Fruit fly (Drosophila melanogaster) whole organism, embryonic: ENCODE results near the gene Arp3.

Source experiments
- ATbp ChIP-seq: fragments of 200-800 bp; sonication (Bioruptor generic); optimal IDR thresholded peaks from 2 replicates; lab custom pipeline; 2017; ENCODE audit warnings: missing biosample characterization, mild to moderate bottlenecking, missing genetic modification characterization, missing genetic modification reagents
- CG10366 ChIP-seq: fragments of 200-800 bp; sonication (Bioruptor generic); IDR thresholded peaks from 2 replicates; pipeline ENCODE4 v1.3.6; 2022; ENCODE audit warnings: missing biosample characterization, missing genetic modification characterization
- CG10654 ChIP-seq: fragments of 200-800 bp; sonication (Bioruptor generic); optimal IDR thresholded peaks from 2 replicates; lab custom pipeline; 2016; ENCODE audit warnings: missing biosample characterization, missing genetic modification characterization
- CG12071 ChIP-seq: fragments of 200-800 bp; sonication (Bioruptor generic); optimal IDR thresholded peaks from 3 replicates; lab custom pipeline; 2018; ENCODE audit warnings: missing biosample characterization, mild to moderate bottlenecking, missing genetic modification characterization
- CG12769 ChIP-seq: fragments of 200-800 bp; sonication (Bioruptor generic); optimal IDR thresholded peaks from 2 replicates; lab custom pipeline; 2019; ENCODE audit warnings: missing biosample characterization, mild to moderate bottlenecking, missing genetic modification characterization, moderate library complexity
- CG15514 ChIP-seq: fragments of 200-800 bp; sonication (Bioruptor generic); optimal IDR thresholded peaks from 3 replicates; lab custom pipeline; 2017; ENCODE audit warnings: missing biosample characterization, missing genetic modification characterization, mild to moderate bottlenecking, moderate library complexity, missing genetic modification reagents
- CG1602 ChIP-seq: fragments of 200-800 bp; sonication (Bioruptor generic); optimal IDR thresholded peaks from 3 replicates; lab custom pipeline; 2016; ENCODE audit warnings: missing biosample characterization, missing genetic modification characterization
- CG16815 ChIP-seq: fragments of 200-800 bp; sonication (Bioruptor generic); optimal IDR thresholded peaks from 3 replicates; lab custom pipeline; 2017; ENCODE audit warnings: missing biosample characterization, mild to moderate bottlenecking, missing genetic modification characterization
- CG18599 ChIP-seq: fragments of 200-800 bp; sonication (Bioruptor generic); optimal IDR thresholded peaks from 3 replicates; lab custom pipeline; 2017; ENCODE audit warnings: missing biosample characterization, missing genetic modification characterization, mild to moderate bottlenecking, moderate library complexity, missing genetic modification reagents
- CG2116 ChIP-seq: fragments of 200-800 bp; sonication (Bioruptor generic); optimal IDR thresholded peaks from 3 replicates; lab custom pipeline; 2018; ENCODE audit warnings: missing biosample characterization, mild to moderate bottlenecking, missing genetic modification characterization
- CG2199 ChIP-seq: fragments of 200-800 bp; sonication (Bioruptor generic); IDR thresholded peaks from 3 replicates; pipeline ENCODE4 v1.3.6; 2022; ENCODE audit warnings: missing biosample characterization, missing genetic modification characterization
- CG2678 ChIP-seq: fragments of 200-800 bp; sonication (Bioruptor generic); optimal IDR thresholded peaks from 3 replicates; lab custom pipeline; 2019; ENCODE audit warnings: missing biosample characterization, mild to moderate bottlenecking, missing genetic modification characterization, moderate library complexity
- CG2712 ChIP-seq: fragments of 200-800 bp; optimal IDR thresholded peaks from 3 replicates; lab custom pipeline; 2019; ENCODE audit warnings: missing biosample characterization, mild to moderate bottlenecking, missing genetic modification characterization, moderate library complexity
- CG31388 ChIP-seq: fragments of 200-800 bp; sonication (Bioruptor generic); optimal IDR thresholded peaks from 2 replicates; lab custom pipeline; 2016; ENCODE audit warnings: missing biosample characterization, missing genetic modification characterization
- CG32532 ChIP-seq: fragments of 200-800 bp; sonication (Bioruptor generic); IDR thresholded peaks from 2 replicates; pipeline ENCODE4 v1.3.6; 2022; ENCODE audit warnings: missing biosample characterization, missing genetic modification characterization
- CG3726 ChIP-seq: fragments of 200-800 bp; sonication (Bioruptor generic); IDR thresholded peaks from 3 replicates; pipeline ENCODE4, ENCODE4 v1.3.6; 2022; ENCODE audit warnings: missing biosample characterization, missing genetic modification characterization
- CG3995 ChIP-seq: fragments of 200-800 bp; sonication (Bioruptor generic); optimal IDR thresholded peaks from 3 replicates; lab custom pipeline; 2016; ENCODE audit warnings: missing biosample characterization, missing genetic modification characterization
- CG42726 ChIP-seq: fragments of 200-800 bp; sonication (Bioruptor generic); IDR thresholded peaks from 2 replicates; pipeline ENCODE4 v1.3.6; 2022; ENCODE audit warnings: missing biosample characterization, missing genetic modification characterization; ENCODE audit not compliant: partially characterized antibody
- CG4328 ChIP-seq: fragments of 200-800 bp; sonication (Bioruptor generic); optimal IDR thresholded peaks from 3 replicates; lab custom pipeline; 2017; ENCODE audit warnings: missing biosample characterization, missing genetic modification reagents, missing genetic modification characterization
- CG43689 ChIP-seq: fragments of 200-800 bp; sonication (Bioruptor generic); IDR thresholded peaks from 2 replicates; pipeline ENCODE4 v1.3.6; 2022; ENCODE audit warnings: missing biosample characterization, missing genetic modification characterization
- CG4854 ChIP-seq: fragments of 200-800 bp; sonication (Bioruptor generic); optimal IDR thresholded peaks from 2 replicates; lab custom pipeline; 2016; ENCODE audit warnings: missing biosample characterization, missing genetic modification characterization, inconsistent platforms
- CG5180 ChIP-seq: fragments of 200-800 bp; sonication (Bioruptor generic); optimal IDR thresholded peaks from 3 replicates; lab custom pipeline; 2017; ENCODE audit warnings: missing biosample characterization, missing genetic modification characterization, mild to moderate bottlenecking, moderate library complexity, missing genetic modification reagents
- CG5953 ChIP-seq: fragments of 200-800 bp; sonication (Bioruptor generic); IDR thresholded peaks from 2 replicates; pipeline ENCODE4 v1.3.6; 2022; ENCODE audit warnings: missing biosample characterization, missing genetic modification characterization
- CG6791 ChIP-seq: fragments of 200-800 bp; sonication (Bioruptor generic); IDR thresholded peaks from 3 replicates; pipeline ENCODE4 v1.3.6; 2022; ENCODE audit warnings: missing biosample characterization, missing genetic modification characterization; ENCODE audit not compliant: partially characterized antibody
- CG9437 ChIP-seq: fragments of 200-800 bp; sonication (Bioruptor generic); optimal IDR thresholded peaks from 2 replicates; lab custom pipeline; 2018; ENCODE audit warnings: missing biosample characterization, mild to moderate bottlenecking, missing genetic modification characterization
- CrebB ChIP-seq: fragments of 200-800 bp; sonication (Bioruptor generic); optimal IDR thresholded peaks from 3 replicates; lab custom pipeline; 2018; ENCODE audit warnings: missing biosample characterization, mild to moderate bottlenecking, missing genetic modification characterization
- D19B ChIP-seq: fragments of 200-800 bp; sonication (Bioruptor generic); optimal IDR thresholded peaks from 2 replicates; lab custom pipeline; 2017; ENCODE audit warnings: missing biosample characterization, mild to moderate bottlenecking, missing genetic modification characterization
- Hr78 ChIP-seq, 2 experiments: fragments of 200-800 bp in 1 of 2; fragments of >200 bp in 1 of 2; sonication (Bioruptor generic) in 1 of 2; optimal IDR thresholded peaks; 2 replicates each; lab custom pipeline; 2017 to 2019; ENCODE audit warnings: missing biosample characterization in 2 of 2, missing genetic modification characterization in 2 of 2, mild to moderate bottlenecking in 1 of 2, moderate library complexity in 1 of 2
- Oaz ChIP-seq: fragments of 200-800 bp; sonication (Bioruptor generic); IDR thresholded peaks from 2 replicates; pipeline ENCODE4 v1.3.6; 2022; ENCODE audit warnings: missing biosample characterization, missing genetic modification characterization
- PHDP ChIP-seq: fragments of 200-800 bp; sonication (Bioruptor generic); optimal IDR thresholded peaks from 3 replicates; lab custom pipeline; 2018; ENCODE audit warnings: missing biosample characterization, mild to moderate bottlenecking, missing genetic modification characterization, moderate library complexity
- Ravus ChIP-seq: fragments of 200-800 bp; sonication (Bioruptor generic); IDR thresholded peaks from 2 replicates; pipeline ENCODE4 v1.3.6; 2022; ENCODE audit warnings: missing biosample characterization, missing genetic modification characterization
- Rfx ChIP-seq: fragments of 200-800 bp; sonication (Bioruptor generic); IDR thresholded peaks from 2 replicates; pipeline ENCODE4 v1.3.6; 2022; ENCODE audit warnings: missing biosample characterization, missing genetic modification characterization
- ase ChIP-seq: fragments of 200-800 bp; sonication (Bioruptor generic); IDR thresholded peaks from 3 replicates; pipeline ENCODE4 v1.3.6; 2022; ENCODE audit warnings: missing biosample characterization, missing genetic modification characterization
- btn ChIP-seq: fragments of 200-800 bp; sonication (Bioruptor generic); optimal IDR thresholded peaks from 2 replicates; lab custom pipeline; 2016; ENCODE audit warnings: missing biosample characterization, missing genetic modification characterization
- cas ChIP-seq: fragments of 200-800 bp; sonication (Bioruptor generic); IDR thresholded peaks from 2 replicates; pipeline ENCODE4 v1.3.6; 2022; ENCODE audit warnings: missing biosample characterization, missing genetic modification characterization
- chif ChIP-seq, 2 experiments: fragments of 200-800 bp; sonication (Bioruptor generic); optimal IDR thresholded peaks; 3 replicates each; lab custom pipeline; 2016; ENCODE audit warnings: missing biosample characterization in 2 of 2, missing genetic modification characterization in 2 of 2
- eve ChIP-seq, 2 experiments: fragments of >200 bp; optimal IDR thresholded peaks; 2 replicates each; lab custom pipeline; 2017; ENCODE audit warnings: missing biosample characterization in 2 of 2, missing genetic modification characterization in 2 of 2
- inv ChIP-seq: fragments of 200-800 bp; sonication (Bioruptor generic); IDR thresholded peaks from 2 replicates; pipeline ENCODE4 v1.3.6; 2022; ENCODE audit warnings: missing biosample characterization, missing genetic modification characterization; ENCODE audit not compliant: partially characterized antibody
- jumu ChIP-seq: fragments of 200-800 bp; sonication (Bioruptor generic); optimal IDR thresholded peaks from 3 replicates; lab custom pipeline; 2016; ENCODE audit warnings: missing biosample characterization, missing genetic modification characterization
- mirr ChIP-seq: fragments of 200-800 bp; sonication (Bioruptor generic); optimal IDR thresholded peaks from 3 replicates; lab custom pipeline; 2018; ENCODE audit warnings: missing biosample characterization, mild to moderate bottlenecking, missing genetic modification characterization
- nerfin-1 ChIP-seq: fragments of 200-800 bp; sonication (Bioruptor generic); optimal IDR thresholded peaks from 3 replicates; lab custom pipeline; 2019; ENCODE audit warnings: missing biosample characterization, mild to moderate bottlenecking, missing genetic modification characterization, moderate library complexity
- onecut ChIP-seq: fragments of 200-800 bp; sonication (Bioruptor generic); IDR thresholded peaks from 2 replicates; pipeline ENCODE4 v1.3.6; 2022; ENCODE audit warnings: missing biosample characterization, missing genetic modification characterization
- pros ChIP-seq: fragments of 200-800 bp; sonication (Bioruptor generic); optimal IDR thresholded peaks from 3 replicates; lab custom pipeline; 2019; ENCODE audit warnings: missing biosample characterization, mild to moderate bottlenecking, missing genetic modification characterization, moderate library complexity
- row ChIP-seq: fragments of 200-800 bp; sonication (Bioruptor generic); IDR thresholded peaks from 3 replicates; pipeline ENCODE4 v1.3.6; 2022; ENCODE audit warnings: missing biosample characterization, missing genetic modification characterization
- schlank ChIP-seq: fragments of 200-800 bp; sonication (Bioruptor generic); optimal IDR thresholded peaks from 2 replicates; lab custom pipeline; 2018; ENCODE audit warnings: missing biosample characterization, mild to moderate bottlenecking, missing genetic modification characterization
- scrt ChIP-seq: fragments of 200-800 bp; sonication (Bioruptor generic); optimal IDR thresholded peaks from 2 replicates; lab custom pipeline; 2018; ENCODE audit warnings: missing biosample characterization, mild to moderate bottlenecking, missing genetic modification characterization, moderate library complexity
- slou ChIP-seq: fragments of 200-800 bp; sonication (Bioruptor generic); optimal IDR thresholded peaks from 3 replicates; lab custom pipeline; 2016; ENCODE audit warnings: missing biosample characterization, missing genetic modification characterization
- sob ChIP-seq: fragments of 200-800 bp; sonication (Bioruptor generic); IDR thresholded peaks from 2 replicates; pipeline ENCODE4 v1.3.6; 2022; ENCODE audit warnings: missing biosample characterization, missing genetic modification characterization
- toy ChIP-seq: fragments of 200-800 bp; sonication (Bioruptor generic); IDR thresholded peaks from 2 replicates; pipeline ENCODE4 v1.3.6; 2022; ENCODE audit warnings: missing biosample characterization, missing genetic modification characterization
- zf30C ChIP-seq: fragments of 200-800 bp; sonication (Bioruptor generic); optimal IDR thresholded peaks from 3 replicates; lab custom pipeline; 2018; ENCODE audit warnings: missing biosample characterization, mild to moderate bottlenecking, missing genetic modification characterization

Gene Arp3

dm6 chr3L:8093553-8093952 lies 22.1 kb downstream of the Arp3 start (continued):
- peak; percentile 48 for TF ChIP-seq CG18599 (GFP tag; lab: Kevin White, UChicago)
- TF ChIP-seq CG4328 (GFP tag; lab: Kevin White, UChicago): peak; percentile 18
- no peak for TF ChIP-seq jumu (GFP tag; lab: Kevin White, UChicago)
- no peak for TF ChIP-seq Oaz
- TF ChIP-seq sob (GFP tag; lab: Robert Waterston, UW): peak; percentile 24; the same call in 1 of the 2 replicates
- no peak for TF ChIP-seq CG5180 (GFP tag; lab: Kevin White, UChicago)
- TF ChIP-seq CG2678 (tag; lab: Kevin White, UChicago): peak; percentile 64
- no peak for TF ChIP-seq CG6791 (GFP tag; lab: Robert Waterston, UW)
- TF ChIP-seq Rfx (GFP tag; lab: Robert Waterston, UW): peak; percentile 39; the same call in 1 of the 2 replicates
- TF ChIP-seq CrebB (tag; lab: Kevin White, UChicago): peak; percentile 0
- peak; percentile 13 for TF ChIP-seq CG12071 (GFP tag; lab: Kevin White, UChicago)
- no peak for TF ChIP-seq pros (GFP tag; lab: Kevin White, UChicago)
- TF ChIP-seq scrt: peak; percentile 0
- TF ChIP-seq CG2116 (GFP tag; lab: Kevin White, UChicago): peak; percentile 13
- TF ChIP-seq toy (GFP tag; lab: Robert Waterston, UW): no peak
- TF ChIP-seq eve (GFP tag; optimal IDR thresholded peaks at IDR 0.05; lab: Kevin White, UChicago): peak in 1 of 2 experiments; percentile 60
- peak; percentile 42 for TF ChIP-seq CG12769 (tag; lab: Kevin White, UChicago)
- no peak for TF ChIP-seq schlank (tag; lab: Kevin White, UChicago)
- peak; percentile 34 for TF ChIP-seq PHDP (tag; lab: Kevin White, UChicago)
- TF ChIP-seq CG3726 (GFP tag; lab: Robert Waterston, UW): no peak
- TF ChIP-seq Hr78 (GFP tag; optimal IDR thresholded peaks at IDR 0.05; lab: Kevin White, UChicago): peak in 1 of 2 experiments; percentile 95

DNA sequence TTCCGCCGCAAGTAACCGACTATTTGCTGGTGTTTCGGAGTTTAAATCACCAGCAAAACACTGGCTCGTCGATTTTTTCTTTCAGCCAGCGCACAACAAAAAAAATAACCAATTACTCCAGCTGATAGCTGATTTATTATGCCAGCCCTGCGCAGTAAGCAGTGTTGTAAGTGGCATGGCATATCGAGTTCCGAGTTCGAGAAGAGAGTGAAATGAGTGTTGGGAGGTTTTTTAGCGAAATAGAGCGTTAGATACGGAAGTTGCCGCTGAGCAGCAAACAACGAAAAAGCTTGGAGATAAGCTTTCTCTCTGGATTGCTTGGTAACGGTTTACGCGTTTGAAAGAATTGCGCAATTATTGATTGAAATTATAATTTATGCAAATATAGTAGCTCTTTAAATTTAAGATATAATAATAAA lies 24.0 kb downstream of the Arp3 start, which contains the start of gene CG7565:
Gene CG7565, minus strand, starts transcription at position 137 of the 419 bp plus-strand sequence.
- no peak for TF ChIP-seq CG1602 (GFP tag; lab: Kevin White, UChicago)
- no peak for TF ChIP-seq ase (GFP tag; lab: Robert Waterston, UW)
- TF ChIP-seq CG16815 (GFP tag; lab: Kevin White, UChicago): no peak
- TF ChIP-seq CG2712 (tag; lab: Kevin White, UChicago): peak; percentile 12
- no peak for TF ChIP-seq CG42726 (GFP tag; lab: Robert Waterston, UW)
- peak; percentile 33; the same call in 1 of the 3 replicates for TF ChIP-seq row (GFP tag; lab: Robert Waterston, UW)
- no peak for TF ChIP-seq CG10654 (GFP tag; lab: Kevin White, UChicago)
- no peak for TF ChIP-seq CG2199 (GFP tag; lab: Robert Waterston, UW)
- peak; percentile 87 for TF ChIP-seq onecut (GFP tag; lab: Robert Waterston, UW)
- no peak for TF ChIP-seq cas
- no peak for TF ChIP-seq Ravus
- no peak for TF ChIP-seq CG9437 (GFP tag; lab: Kevin White, UChicago)
- TF ChIP-seq CG10366: no peak
- peak; percentile 80 for TF ChIP-seq mirr (GFP tag; lab: Kevin White, UChicago)
- TF ChIP-seq chif (GFP tag; optimal IDR thresholded peaks at IDR 0.05; lab: Kevin White, UChicago): peak in 1 of 2 experiments; percentile 24
- TF ChIP-seq CG3995: peak; percentile 19
- TF ChIP-seq CG43689 (GFP tag; lab: Robert Waterston, UW): no peak
- no peak for TF ChIP-seq zf30C (GFP tag; lab: Kevin White, UChicago)
- peak; percentile 88 for TF ChIP-seq CG15514
- peak; percentile 49 for TF ChIP-seq CG32532 (GFP tag; lab: Robert Waterston, UW)
- TF ChIP-seq inv (GFP tag; lab: Robert Waterston, UW): no peak
- no peak for TF ChIP-seq btn
- TF ChIP-seq nerfin-1: peak; percentile 13
- no peak for TF ChIP-seq ATbp
- no peak for TF ChIP-seq CG31388 (GFP tag; lab: Kevin White, UChicago)
- TF ChIP-seq CG4854: peak; percentile 0
- no peak for TF ChIP-seq slou (GFP tag; lab: Kevin White, UChicago)
- peak; percentile 5 for TF ChIP-seq D19B (GFP tag; lab: Kevin White, UChicago)
- no peak for TF ChIP-seq CG5953 (GFP tag; lab: Robert Waterston, UW)
